Fruit fly (Drosophila melanogaster) whole organism, pupa: ENCODE results near the gene CG44227.

ENCODE experiments used
- CG12605 ChIP-seq: fragments of 200-800 bp; sonication (Bioruptor generic); IDR thresholded peaks from 2 replicates; pipeline ENCODE4 v1.3.6; 2022; ENCODE audit warnings: missing biosample characterization, missing genetic modification characterization
- CG14655 ChIP-seq: fragments of 200-800 bp; sonication (Bioruptor generic); optimal IDR thresholded peaks from 3 replicates; lab custom pipeline; 2017; ENCODE audit warnings: mild to moderate bottlenecking, missing biosample characterization, missing genetic modification reagents, missing genetic modification characterization
- CG15710 ChIP-seq: fragments of 200-800 bp; sonication (Bioruptor generic); optimal IDR thresholded peaks from 2 replicates; lab custom pipeline; 2018; ENCODE audit warnings: missing biosample characterization, mild to moderate bottlenecking, missing genetic modification characterization, moderate library complexity
- CG17806 ChIP-seq: fragments of 200-800 bp; sonication (Bioruptor generic); optimal IDR thresholded peaks from 2 replicates; lab custom pipeline; 2018; ENCODE audit warnings: missing biosample characterization, mild to moderate bottlenecking, missing genetic modification characterization, moderate library complexity
- CG34367 ChIP-seq: fragments of 200-800 bp; sonication (Bioruptor generic); optimal IDR thresholded peaks from 2 replicates; lab custom pipeline; 2018; ENCODE audit warnings: missing biosample characterization, mild to moderate bottlenecking, missing genetic modification characterization
- CG8159 ChIP-seq: fragments of 200-800 bp; sonication (Bioruptor generic); optimal IDR thresholded peaks from 3 replicates; lab custom pipeline; 2018; ENCODE audit warnings: missing biosample characterization, mild to moderate bottlenecking, missing genetic modification characterization, moderate library complexity
- CG8301 ChIP-seq: fragments of 200-800 bp; sonication (Bioruptor generic); optimal IDR thresholded peaks from 2 replicates; lab custom pipeline; 2018; ENCODE audit warnings: missing biosample characterization, mild to moderate bottlenecking, missing genetic modification characterization
- CG9948 ChIP-seq: fragments of 200-800 bp; sonication (Bioruptor generic); optimal IDR thresholded peaks from 2 replicates; lab custom pipeline; 2018; ENCODE audit warnings: missing biosample characterization, mild to moderate bottlenecking, missing genetic modification characterization, moderate library complexity
- EcR ChIP-seq: fragments of 200-800 bp; sonication (Bioruptor generic); optimal IDR thresholded peaks from 3 replicates; lab custom pipeline; 2019; ENCODE audit warnings: missing biosample characterization, missing genetic modification characterization, mild to moderate bottlenecking, moderate library complexity, missing genetic modification reagents
- Ets98B ChIP-seq: fragments of 200-800 bp; sonication (Bioruptor generic); IDR thresholded peaks from 2 replicates; pipeline ENCODE4 v1.3.6; 2022; ENCODE audit warnings: missing biosample characterization, missing genetic modification characterization
- Pif1B ChIP-seq: fragments of 200-800 bp; sonication (Bioruptor generic); optimal IDR thresholded peaks from 3 replicates; lab custom pipeline; 2016; ENCODE audit warnings: missing biosample characterization, missing genetic modification characterization
- Snoo ChIP-seq: fragments of 200-800 bp; sonication (Bioruptor generic); optimal IDR thresholded peaks from 3 replicates; lab custom pipeline; 2017; ENCODE audit warnings: missing biosample characterization, mild to moderate bottlenecking, missing genetic modification characterization, inconsistent platforms
- rn ChIP-seq: fragments of 200-800 bp; sonication (Bioruptor generic); IDR thresholded peaks from 2 replicates; pipeline ENCODE4 v1.3.6; 2022; ENCODE audit warnings: missing biosample characterization, missing genetic modification characterization

dm6 chr3R:8659907-8660660, 24.9 kb downstream of the CG44227 start:
- no peak for TF ChIP-seq Pif1B
- no peak for TF ChIP-seq EcR (GFP tag; lab: Kevin White, UChicago)
- TF ChIP-seq CG8301 (tag; lab: Kevin White, UChicago), result no peak
- TF ChIP-seq Ets98B, result peak; percentile 32
- no peak for TF ChIP-seq CG12605 (GFP tag; lab: Robert Waterston, UW)
- TF ChIP-seq CG17806 (tag; lab: Kevin White, UChicago), result no peak
- no peak for TF ChIP-seq CG15710 (tag; lab: Kevin White, UChicago)
- no peak for TF ChIP-seq CG9948 (tag; lab: Kevin White, UChicago)
- TF ChIP-seq CG8159 (tag; lab: Kevin White, UChicago), result no peak
- no peak for TF ChIP-seq rn (GFP tag; lab: Robert Waterston, UW)
- TF ChIP-seq Snoo, result no peak
- no peak for TF ChIP-seq CG14655 (GFP tag; lab: Kevin White, UChicago)
- peak; percentile 4 for TF ChIP-seq CG34367
